Worm (Caenorhabditis elegans) whole organism, L4 larva: ENCODE measurements around the gene T24A6.20.

Source experiments
- ceh-44 ChIP-seq: fragments of 200-800 bp; sonication (Bioruptor generic); IDR thresholded peaks from 2 replicates; pipeline ENCODE4 v1.3.6; 2022; ENCODE audit warnings: missing genetic modification reagents, missing genetic modification characterization, missing compliant biosample characterization
- daf-19 ChIP-seq: fragments of 200-800 bp; sonication (Bioruptor generic); conservative IDR thresholded peaks from 2 replicates; pipeline ENCODE4 v1.3.6; 2022; ENCODE audit warnings: missing genetic modification characterization, missing compliant biosample characterization
- dve-1 ChIP-seq: sonication (generic microtip); optimal IDR thresholded peaks from 2 replicates; lab custom pipeline; 2017; ENCODE audit warnings: antibody characterized with exemption, mild to moderate bottlenecking, missing genetic modification characterization, missing compliant biosample characterization; ENCODE audit not compliant: insufficient read depth
- lim-7 ChIP-seq: fragments of 200-800 bp; sonication (Bioruptor generic); IDR thresholded peaks from 2 replicates; pipeline ENCODE4 v1.3.6; 2022; ENCODE audit warnings: missing genetic modification characterization, missing compliant biosample characterization
- lsy-2 ChIP-seq, 2 experiments: fragments of 150-350 bp in 1 of 2; sonication (generic microtip) in 1 of 2; optimal IDR thresholded peaks; 2 replicates each; lab custom pipeline; 2014 to 2017; ENCODE audit warnings: missing biosample characterization in 2 of 2, missing genetic modification characterization in 2 of 2
- nhr-111 ChIP-seq: fragments of 200-800 bp; sonication (Bioruptor generic); optimal IDR thresholded peaks from 2 replicates; lab custom pipeline; 2018; ENCODE audit warnings: mild to moderate bottlenecking, missing genetic modification characterization, missing compliant biosample characterization
- nhr-237 ChIP-seq: sonication (generic microtip); optimal IDR thresholded peaks from 2 replicates; lab custom pipeline; 2017; ENCODE audit warnings: missing biosample characterization, missing genetic modification characterization
- pha-4 ChIP-seq, 2 experiments: fragments of 150-350 bp in 1 of 2; fragments of 200-800 bp in 1 of 2; sonication (Bioruptor generic) in 1 of 2; IDR thresholded peaks in 1 of 2; optimal IDR thresholded peaks in 1 of 2; 2 replicates each; pipeline versions ENCODE4 v1.3.6 to Lab custom; 2014 to 2022; ENCODE audit warnings: missing genetic modification characterization in 2 of 2, missing genetic modification reagents in 2 of 2, missing biosample characterization in 1 of 2, missing compliant biosample characterization in 1 of 2
- unc-62 ChIP-seq, 3 experiments: fragments of 150-350 bp in 1 of 3; sonication (generic microtip); optimal IDR thresholded peaks in 2 of 3; peaks in 1 of 3; 1 replicate in 1 of 3; 2 replicates in 2 of 3; lab custom pipeline; 2014 to 2017; ENCODE audit warnings: missing biosample characterization in 3 of 3, missing genetic modification characterization in 3 of 3, missing genetic modification reagents in 3 of 3, missing genotype in 1 of 3
- ztf-11 ChIP-seq: fragments of 150-350 bp; optimal IDR thresholded peaks from 2 replicates; lab custom pipeline; 2014; ENCODE audit warnings: missing biosample characterization, missing genetic modification characterization

ce11 chrV:3600570-3600969 lies 47.6 kb downstream of the T24A6.20 start, which contains the start of gene T22F3.7:
- TF ChIP-seq pha-4 (GFP tag; IDR thresholded peaks at IDR 0.05; lab: Robert Waterston, UW), result no peak
- TF ChIP-seq pha-4 (tag; optimal IDR thresholded peaks at IDR 0.05; lab: Kevin White, UChicago), result no peak
- no peak for TF ChIP-seq ztf-11 (tag; lab: Kevin White, UChicago)
- TF ChIP-seq unc-62 (GFP tag; optimal IDR thresholded peaks at IDR 0.05 in 1 of 2; lab: Kevin White, UChicago), result no peak
- TF ChIP-seq unc-62 (tag; optimal IDR thresholded peaks at IDR 0.05; lab: Kevin White, UChicago), result no peak
- no peak for TF ChIP-seq nhr-111 (GFP tag; lab: Kevin White, UChicago)
- TF ChIP-seq lim-7 (GFP tag; lab: Robert Waterston, UW), result no peak
- TF ChIP-seq nhr-237, result no peak
- no peak for TF ChIP-seq daf-19
- no peak for TF ChIP-seq ceh-44 (GFP tag; lab: Robert Waterston, UW)
- no peak for TF ChIP-seq lsy-2 (tag; optimal IDR thresholded peaks at IDR 0.05; lab: Kevin White, UChicago)
- TF ChIP-seq dve-1 (tag; lab: Kevin White, UChicago), result no peak
